Worm (Caenorhabditis elegans) whole organism, late embryonic: ENCODE data around the gene acp-5.

Experiments
- C38D4.7 ChIP-seq: fragments of 200-800 bp; sonication (Bioruptor generic); optimal IDR thresholded peaks from 2 replicates; lab custom pipeline; 2018; ENCODE audit warnings: mild to moderate bottlenecking, missing genetic modification characterization, moderate library complexity, missing compliant biosample characterization
- F13H6.1 ChIP-seq: sonication (generic microtip); optimal IDR thresholded peaks from 2 replicates; lab custom pipeline; 2016; ENCODE audit warnings: missing genetic modification characterization, missing compliant biosample characterization
- K02D7.2 ChIP-seq: sonication (generic microtip); optimal IDR thresholded peaks from 2 replicates; lab custom pipeline; 2017; ENCODE audit warnings: mild to moderate bottlenecking, missing genetic modification characterization, missing compliant biosample characterization
- K09A11.1 ChIP-seq: sonication (generic microtip); optimal IDR thresholded peaks from 2 replicates; lab custom pipeline; 2017; ENCODE audit warnings: antibody characterized with exemption, mild to moderate bottlenecking, missing genetic modification characterization, missing compliant biosample characterization; ENCODE audit not compliant: insufficient read depth
- T23F11.4 ChIP-seq: fragments of 200-800 bp; sonication (Bioruptor generic); optimal IDR thresholded peaks from 2 replicates; lab custom pipeline; 2018; ENCODE audit warnings: mild to moderate bottlenecking, missing genetic modification characterization, missing compliant biosample characterization
- Y22D7AL.16 ChIP-seq: sonication (generic microtip); optimal IDR thresholded peaks from 2 replicates; lab custom pipeline; 2016; ENCODE audit warnings: missing genetic modification characterization, missing compliant biosample characterization
- ceh-14 ChIP-seq: sonication (generic microtip); optimal IDR thresholded peaks from 2 replicates; lab custom pipeline; 2016; ENCODE audit warnings: missing genotype, missing genetic modification characterization, missing compliant biosample characterization
- ceh-18 ChIP-seq: sonication (generic microtip); optimal IDR thresholded peaks from 2 replicates; lab custom pipeline; 2016; ENCODE audit warnings: missing genetic modification characterization, missing compliant biosample characterization
- ceh-2 ChIP-seq: sonication (generic microtip); optimal IDR thresholded peaks from 2 replicates; lab custom pipeline; 2016; ENCODE audit warnings: missing genotype, missing genetic modification characterization, missing compliant biosample characterization
- ceh-22 ChIP-seq: sonication (generic microtip); optimal IDR thresholded peaks from 2 replicates; lab custom pipeline; 2017; ENCODE audit warnings: missing biosample characterization, missing genetic modification characterization
- ceh-24 ChIP-seq: sonication (generic microtip); optimal IDR thresholded peaks from 2 replicates; lab custom pipeline; 2016; ENCODE audit warnings: mild to moderate bottlenecking, missing genetic modification characterization, missing compliant biosample characterization
- ceh-30 ChIP-seq: fragments of 150-350 bp; optimal IDR thresholded peaks from 2 replicates; lab custom pipeline; 2014; ENCODE audit warnings: missing biosample characterization, missing genetic modification characterization
- ceh-31 ChIP-seq: sonication (generic microtip); optimal IDR thresholded peaks from 2 replicates; lab custom pipeline; 2016; ENCODE audit warnings: missing genetic modification characterization, missing compliant biosample characterization
- ceh-34 ChIP-seq: sonication (generic microtip); optimal IDR thresholded peaks from 2 replicates; lab custom pipeline; 2016; ENCODE audit warnings: mild to moderate bottlenecking, missing genetic modification characterization, missing compliant biosample characterization
- ceh-48 ChIP-seq: sonication (generic microtip); optimal IDR thresholded peaks from 2 replicates; lab custom pipeline; 2016; ENCODE audit warnings: missing genetic modification characterization, inconsistent platforms, missing compliant biosample characterization
- ceh-6 ChIP-seq: fragments of 200-800 bp; sonication (Bioruptor generic); optimal IDR thresholded peaks from 2 replicates; lab custom pipeline; 2018; ENCODE audit warnings: mild to moderate bottlenecking, missing genetic modification characterization, missing compliant biosample characterization
- ceh-9 ChIP-seq: sonication (generic microtip); optimal IDR thresholded peaks from 2 replicates; lab custom pipeline; 2016; ENCODE audit warnings: mild to moderate bottlenecking, missing genetic modification characterization, inconsistent platforms, missing compliant biosample characterization
- che-1 ChIP-seq: sonication (generic microtip); optimal IDR thresholded peaks from 2 replicates; lab custom pipeline; 2016; ENCODE audit warnings: mild to moderate bottlenecking, missing genetic modification characterization, missing compliant biosample characterization
- dve-1 ChIP-seq: sonication (generic microtip); optimal IDR thresholded peaks from 2 replicates; lab custom pipeline; 2017; ENCODE audit warnings: antibody characterized with exemption, mild to moderate bottlenecking, missing genetic modification characterization, missing compliant biosample characterization
- elt-2 ChIP-seq: sonication (generic microtip); optimal IDR thresholded peaks from 2 replicates; lab custom pipeline; 2016; ENCODE audit warnings: missing genetic modification reagents, missing genetic modification characterization, missing compliant biosample characterization
- ets-4 ChIP-seq: sonication (generic microtip); optimal IDR thresholded peaks from 2 replicates; lab custom pipeline; 2016; ENCODE audit warnings: missing genetic modification characterization, missing compliant biosample characterization
- fax-1 ChIP-seq: sonication (generic microtip); optimal IDR thresholded peaks from 2 replicates; lab custom pipeline; 2016; ENCODE audit warnings: missing genotype, missing genetic modification characterization, missing compliant biosample characterization
- fkh-10 ChIP-seq: fragments of 150-350 bp; optimal IDR thresholded peaks from 2 replicates; lab custom pipeline; 2014; ENCODE audit warnings: missing biosample characterization, missing genetic modification reagents, missing genetic modification characterization
- hlh-13 ChIP-seq: fragments of 200-800 bp; sonication (Bioruptor generic); optimal IDR thresholded peaks from 2 replicates; lab custom pipeline; 2018; ENCODE audit warnings: mild to moderate bottlenecking, missing genetic modification characterization, missing compliant biosample characterization
- hlh-15 ChIP-seq: sonication (generic microtip); optimal IDR thresholded peaks from 2 replicates; lab custom pipeline; 2016; ENCODE audit warnings: missing genetic modification characterization, missing compliant biosample characterization
- hlh-30 ChIP-seq: sonication (generic microtip); optimal IDR thresholded peaks from 2 replicates; lab custom pipeline; 2017; ENCODE audit warnings: antibody characterized with exemption, missing genetic modification characterization, missing compliant biosample characterization; ENCODE audit not compliant: insufficient read depth
- hlh-6 ChIP-seq: sonication (generic microtip); optimal IDR thresholded peaks from 2 replicates; lab custom pipeline; 2016; ENCODE audit warnings: missing genotype, missing genetic modification characterization, missing compliant biosample characterization
- hlh-8 ChIP-seq: sonication (generic microtip); optimal IDR thresholded peaks from 2 replicates; lab custom pipeline; 2016; ENCODE audit warnings: missing genotype, missing genetic modification characterization, missing compliant biosample characterization
- lim-6 ChIP-seq: sonication (generic microtip); optimal IDR thresholded peaks from 2 replicates; lab custom pipeline; 2016; ENCODE audit warnings: missing genetic modification characterization, missing compliant biosample characterization
- madf-2 ChIP-seq: sonication (generic microtip); optimal IDR thresholded peaks from 2 replicates; lab custom pipeline; 2017; ENCODE audit warnings: missing genetic modification characterization, missing compliant biosample characterization
- mec-3 ChIP-seq: sonication (generic microtip); optimal IDR thresholded peaks from 2 replicates; lab custom pipeline; 2016; ENCODE audit warnings: borderline replicate concordance, missing genetic modification characterization, missing compliant biosample characterization
- nfya-1 ChIP-seq: sonication (generic microtip); optimal IDR thresholded peaks from 2 replicates; lab custom pipeline; 2017; ENCODE audit warnings: missing genetic modification characterization, mild to moderate bottlenecking, missing compliant biosample characterization, antibody characterized with exemption, moderate library complexity
- nhr-11 ChIP-seq: fragments of 150-350 bp; optimal IDR thresholded peaks from 2 replicates; lab custom pipeline; 2014; ENCODE audit warnings: missing biosample characterization, missing genetic modification characterization
- nhr-232 ChIP-seq: sonication (generic microtip); optimal IDR thresholded peaks from 2 replicates; lab custom pipeline; 2016; ENCODE audit warnings: missing genetic modification characterization, missing compliant biosample characterization
- npax-4 ChIP-seq: sonication (generic microtip); optimal IDR thresholded peaks from 2 replicates; lab custom pipeline; 2016; ENCODE audit warnings: missing genetic modification characterization, missing compliant biosample characterization
- odd-2 ChIP-seq: sonication (generic microtip); optimal IDR thresholded peaks from 2 replicates; lab custom pipeline; 2017; ENCODE audit warnings: antibody characterized with exemption, mild to moderate bottlenecking, missing genetic modification characterization, missing compliant biosample characterization
- pag-3 ChIP-seq: sonication (generic microtip); optimal IDR thresholded peaks from 2 replicates; lab custom pipeline; 2016; ENCODE audit warnings: missing compliant biosample characterization, missing genetic modification characterization, borderline replicate concordance
- pha-2 ChIP-seq: sonication (generic microtip); optimal IDR thresholded peaks from 2 replicates; lab custom pipeline; 2017; ENCODE audit warnings: mild to moderate bottlenecking, missing genetic modification characterization, missing compliant biosample characterization
- pha-4 ChIP-seq: fragments of 150-350 bp; optimal IDR thresholded peaks from 2 replicates; lab custom pipeline; 2018; ENCODE audit warnings: missing biosample characterization, missing genetic modification reagents, missing genetic modification characterization
- ref-2 ChIP-seq: sonication (generic microtip); optimal IDR thresholded peaks from 2 replicates; lab custom pipeline; 2016; ENCODE audit warnings: missing genetic modification characterization, missing compliant biosample characterization
- rnt-1 ChIP-seq: sonication (generic microtip); optimal IDR thresholded peaks from 2 replicates; lab custom pipeline; 2016; ENCODE audit warnings: missing genetic modification characterization, missing compliant biosample characterization
- sdc-2 ChIP-seq: sonication (generic microtip); optimal IDR thresholded peaks from 2 replicates; lab custom pipeline; 2016; ENCODE audit warnings: missing genotype, missing genetic modification characterization, missing compliant biosample characterization
- sox-2 ChIP-seq: fragments of 200-800 bp; sonication (Bioruptor generic); IDR thresholded peaks from 2 replicates; pipeline ENCODE4 v1.3.6; 2022; ENCODE audit warnings: missing genetic modification reagents, missing genetic modification characterization, missing compliant biosample characterization
- sox-4 ChIP-seq: sonication (generic microtip); optimal IDR thresholded peaks from 2 replicates; lab custom pipeline; 2017; ENCODE audit warnings: mild to moderate bottlenecking, missing genetic modification characterization, inconsistent platforms, missing compliant biosample characterization
- syd-9 ChIP-seq: sonication (generic microtip); optimal IDR thresholded peaks from 2 replicates; lab custom pipeline; 2016; ENCODE audit warnings: mild to moderate bottlenecking, missing genetic modification characterization, moderate library complexity, missing compliant biosample characterization
- tbx-2 ChIP-seq: sonication (generic microtip); optimal IDR thresholded peaks from 2 replicates; lab custom pipeline; 2016; ENCODE audit warnings: missing genetic modification characterization, missing compliant biosample characterization
- tbx-7 ChIP-seq: sonication (generic microtip); optimal IDR thresholded peaks from 2 replicates; lab custom pipeline; 2016; ENCODE audit warnings: missing genotype, missing genetic modification characterization, missing compliant biosample characterization
- unc-42 ChIP-seq: sonication (generic microtip); optimal IDR thresholded peaks from 2 replicates; lab custom pipeline; 2016; ENCODE audit warnings: missing genotype, missing genetic modification characterization, missing compliant biosample characterization
- unc-55 ChIP-seq: sonication (generic microtip); optimal IDR thresholded peaks from 2 replicates; lab custom pipeline; 2017; ENCODE audit warnings: missing biosample characterization, missing genetic modification reagents, missing genetic modification characterization
- unc-86 ChIP-seq: sonication (generic microtip); optimal IDR thresholded peaks from 2 replicates; lab custom pipeline; 2016; ENCODE audit warnings: missing genetic modification characterization, missing compliant biosample characterization
- zip-5 ChIP-seq: sonication (generic microtip); optimal IDR thresholded peaks from 2 replicates; lab custom pipeline; 2016; ENCODE audit warnings: missing genetic modification characterization, missing compliant biosample characterization
- ztf-16 ChIP-seq: sonication (generic microtip); optimal IDR thresholded peaks from 2 replicates; lab custom pipeline; 2017; ENCODE audit warnings: missing genetic modification characterization, missing compliant biosample characterization

acp-5 gene

ce11 chrX:5811997-5812562 is 17.2 kb upstream of the acp-5 start:
- TF ChIP-seq sox-4 (tag; lab: Kevin White, UChicago) (no peak), ceh-30 (tag; lab: Kevin White, UChicago) (peak; percentile 86), unc-42 (tag; lab: Kevin White, UChicago) (peak; percentile 70), ceh-6 (GFP tag; lab: Kevin White, UChicago) (peak; percentile 61), dve-1 (tag; lab: Kevin White, UChicago) (peak; percentile 76), T23F11.4 (GFP tag; lab: Kevin White, UChicago) (peak; percentile 73), K09A11.1 (tag; lab: Kevin White, UChicago) (no peak), nhr-232 (tag; lab: Kevin White, UChicago) (peak; percentile 46), ceh-18 (tag; lab: Kevin White, UChicago) (peak; percentile 87), ets-4 (tag; lab: Kevin White, UChicago) (peak; percentile 81), fkh-10 (GFP tag; lab: Kevin White, UChicago) (peak; percentile 61), ceh-2 (tag; lab: Kevin White, UChicago) (peak; percentile 88), mec-3 (tag; lab: Kevin White, UChicago) (no peak), ceh-14 (peak; percentile 87), sdc-2 (tag; lab: Kevin White, UChicago) (peak; percentile 83), zip-5 (peak; percentile 21), F13H6.1 (tag; lab: Kevin White, UChicago) (peak; percentile 100), nfya-1 (tag; lab: Kevin White, UChicago) (peak; percentile 92), ceh-24 (tag; lab: Kevin White, UChicago) (no peak), ceh-31 (tag; lab: Kevin White, UChicago) (peak; percentile 98), rnt-1 (tag; lab: Kevin White, UChicago) (peak; percentile 99), pha-4 (no peak), odd-2 (tag; lab: Kevin White, UChicago) (no peak), npax-4 (tag; lab: Kevin White, UChicago) (no peak), ceh-34 (tag; lab: Kevin White, UChicago) (peak; percentile 99), che-1 (tag; lab: Kevin White, UChicago) (peak; percentile 50), C38D4.7 (GFP tag; lab: Kevin White, UChicago) (no peak), unc-86 (tag; lab: Kevin White, UChicago) (peak; percentile 75), elt-2 (peak; percentile 78), fax-1 (peak; percentile 70), madf-2 (tag; lab: Kevin White, UChicago) (peak; percentile 65), syd-9 (tag; lab: Kevin White, UChicago) (peak; percentile 90), ceh-48 (tag; lab: Kevin White, UChicago) (peak; percentile 93), K02D7.2 (tag; lab: Kevin White, UChicago) (peak; percentile 30), ztf-16 (tag; lab: Kevin White, UChicago) (peak; percentile 75), tbx-2 (tag; lab: Kevin White, UChicago) (peak; percentile 97), ceh-22 (tag; lab: Kevin White, UChicago) (peak; percentile 76), nhr-11 (no peak), Y22D7AL.16 (tag; lab: Kevin White, UChicago) (no peak), lim-6 (tag; lab: Kevin White, UChicago) (no peak), tbx-7 (tag; lab: Kevin White, UChicago) (peak; percentile 57), pha-2 (peak; percentile 89), hlh-13 (GFP tag; lab: Kevin White, UChicago) (no peak), hlh-30 (tag; lab: Kevin White, UChicago) (peak; percentile 72), sox-2 (GFP tag; lab: Robert Waterston, UW) (peak; percentile 46), ref-2 (tag; lab: Kevin White, UChicago) (peak; percentile 97), hlh-8 (tag; lab: Kevin White, UChicago) (peak; percentile 72), hlh-15 (tag; lab: Kevin White, UChicago) (no peak), pag-3 (tag; lab: Kevin White, UChicago) (peak; percentile 31), hlh-6 (tag; lab: Kevin White, UChicago) (peak; percentile 83), ceh-9 (tag; lab: Kevin White, UChicago) (no peak), unc-55 (peak; percentile 91)
